Fruit fly (Drosophila melanogaster): Measurements from ENCODE around the gene sowah.

sowah gene

DNA sequence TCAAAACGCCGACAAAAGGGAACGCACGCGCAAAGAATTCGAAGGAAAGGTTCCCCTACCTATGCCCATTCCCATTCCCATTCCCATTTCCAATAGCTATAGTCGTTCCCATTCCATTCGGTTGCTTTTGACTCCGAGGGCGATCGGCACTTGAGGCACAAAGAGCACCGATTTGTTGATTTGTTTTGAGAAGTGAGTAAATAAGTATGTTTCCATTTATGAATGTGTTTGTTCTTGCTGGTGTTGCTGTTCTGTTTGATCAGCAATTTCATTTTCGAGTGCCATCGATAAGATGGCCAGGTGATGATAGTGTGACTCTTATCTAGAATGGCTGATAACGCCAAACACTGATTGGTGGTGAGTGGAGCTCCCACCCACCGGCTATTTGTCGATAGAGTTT, 34.0 kb upstream of the sowah start (continued):
- TF ChIP-seq CG4730 (GFP tag; IDR thresholded peaks at IDR 0.05) (no peak), ab (GFP tag; optimal IDR thresholded peaks at IDR 0.05) (no peak), Pdp1 (GFP tag; optimal IDR thresholded peaks at IDR 0.05) (no peak), schlank (tag; optimal IDR thresholded peaks at IDR 0.05) (no peak), eve (GFP tag; optimal IDR thresholded peaks at IDR 0.05) (no peak), CG8944 (GFP tag; optimal IDR thresholded peaks at IDR 0.05) (no peak), Nf-YC (tag; optimal IDR thresholded peaks at IDR 0.05) (peak; percentile 83), CG11723 (GFP tag; optimal IDR thresholded peaks at IDR 0.05) (peak; percentile 21), TFAM (GFP tag; optimal IDR thresholded peaks at IDR 0.05) (no peak), usp (GFP tag; optimal IDR thresholded peaks at IDR 0.05) (no peak), Sin3A (optimal IDR thresholded peaks at IDR 0.05) (no peak), CG15073 (GFP tag; optimal IDR thresholded peaks at IDR 0.05) (no peak), CG17186 (GFP tag; optimal IDR thresholded peaks at IDR 0.05) (no peak), Tbp (GFP tag; optimal IDR thresholded peaks at IDR 0.05) (no peak), D19A (tag; optimal IDR thresholded peaks at IDR 0.05) (no peak), Camta (GFP tag; optimal IDR thresholded peaks at IDR 0.05) (no peak), Deaf1 (tag; optimal IDR thresholded peaks at IDR 0.05) (peak; percentile 37), Fer3 (tag; optimal IDR thresholded peaks at IDR 0.05) (no peak), Myb (GFP tag; optimal IDR thresholded peaks at IDR 0.05) (no peak), Dek (tag; optimal IDR thresholded peaks at IDR 0.05) (no peak), CG30020 (tag; optimal IDR thresholded peaks at IDR 0.05) (no peak), CG4820 (GFP tag; optimal IDR thresholded peaks at IDR 0.05) (no peak), CG15479 (GFP tag; optimal IDR thresholded peaks at IDR 0.05) (peak; percentile 78), jigr1 (GFP tag; IDR thresholded peaks at IDR 0.05) (no peak), CG32532 (GFP tag; IDR thresholded peaks at IDR 0.05) (no peak), p53 (GFP tag; optimal IDR thresholded peaks at IDR 0.05) (no peak), tio (GFP tag; optimal IDR thresholded peaks at IDR 0.05) (no peak), peb (GFP tag; IDR thresholded peaks at IDR 0.05) (no peak), ssp (GFP tag; IDR thresholded peaks at IDR 0.05) (no peak), disco-r (GFP tag; optimal IDR thresholded peaks at IDR 0.05) (no peak), CG16815 (GFP tag; optimal IDR thresholded peaks at IDR 0.05) (no peak), CG1603 (tag; optimal IDR thresholded peaks at IDR 0.05) (peak; percentile 62), tap (tag; optimal IDR thresholded peaks at IDR 0.05) (no peak), CG16813 (GFP tag; IDR thresholded peaks at IDR 0.05; ENCODE audit: partially characterized antibody) (no peak), CG9727 (GFP tag; optimal IDR thresholded peaks at IDR 0.05) (peak; percentile 59), CG6689 (GFP tag; IDR thresholded peaks at IDR 0.05) (peak; percentile 28; the same call in 1 of the 2 replicates), sim (GFP tag; IDR thresholded peaks at IDR 0.05) (no peak), CG8765 (GFP tag; IDR thresholded peaks at IDR 0.05) (no peak), dati (GFP tag; IDR thresholded peaks at IDR 0.05) (no peak), tll (GFP tag; optimal IDR thresholded peaks at IDR 0.05) (peak in 1 of 2 experiments; percentile 92), pb (GFP tag; optimal IDR thresholded peaks at IDR 0.05) (no peak), run (tag; optimal IDR thresholded peaks at IDR 0.05) (no peak), CG16863 (GFP tag; optimal IDR thresholded peaks at IDR 0.05) (no peak), CG9817 (tag; optimal IDR thresholded peaks at IDR 0.05) (no peak), Awh (GFP tag; IDR thresholded peaks at IDR 0.05) (0 out of 2 replicates have a peak, but pooled peaks have one; percentile 12), caup (GFP tag; optimal IDR thresholded peaks at IDR 0.05; ENCODE audit: severe bottlenecking) (peak; percentile 81), CG1529 (GFP tag; optimal IDR thresholded peaks at IDR 0.05) (peak; percentile 26), zf30C (GFP tag; optimal IDR thresholded peaks at IDR 0.05) (peak; percentile 1), Drgx (GFP tag; IDR thresholded peaks at IDR 0.05) (no peak), pita (GFP tag; optimal IDR thresholded peaks at IDR 0.05) (no peak), lov (optimal IDR thresholded peaks at IDR 0.05) (no peak), lov (GFP tag; IDR thresholded peaks at IDR 0.05) (0 out of 3 replicates have a peak, but pooled peaks have one; percentile 22), CG11093 (GFP tag; IDR thresholded peaks at IDR 0.05) (no peak)
